Worm (Caenorhabditis elegans) whole organism, midembryonic: ENCODE data around the gene ZC506.1.

Experiments
- T22C8.4 ChIP-seq: fragments of 200-800 bp; sonication (Bioruptor generic); IDR thresholded peaks from 2 replicates; pipeline ENCODE4 v1.3.6; 2022; ENCODE audit warnings: missing genetic modification characterization, missing compliant biosample characterization
- flt-1 ChIP-seq: fragments of 200-800 bp; sonication (Bioruptor generic); IDR thresholded peaks from 2 replicates; pipeline ENCODE4 v1.3.6; 2022; ENCODE audit warnings: missing genetic modification characterization, missing compliant biosample characterization
- klf-2 ChIP-seq: fragments of 200-800 bp; sonication (Bioruptor generic); conservative IDR thresholded peaks from 2 replicates; pipeline ENCODE4 v1.3.6; 2022; ENCODE audit warnings: missing genetic modification reagents, missing genetic modification characterization, missing compliant biosample characterization
- ref-1 ChIP-seq: fragments of 200-800 bp; sonication (Bioruptor generic); conservative IDR thresholded peaks from 2 replicates; pipeline ENCODE4 v1.3.6; 2022; ENCODE audit warnings: missing genetic modification reagents, missing genetic modification characterization, missing compliant biosample characterization
- tab-1 ChIP-seq: fragments of 200-800 bp; sonication (Bioruptor generic); IDR thresholded peaks from 2 replicates; pipeline ENCODE4 v1.3.6; 2022; ENCODE audit warnings: missing genetic modification characterization, missing compliant biosample characterization

ce11 chrX:9941379-9941778 is 17.4 kb upstream of the ZC506.1 start:
- no peak for TF ChIP-seq flt-1
- TF ChIP-seq klf-2: no peak
- no peak for TF ChIP-seq T22C8.4 (GFP tag; lab: Robert Waterston, UW)
- TF ChIP-seq tab-1: no peak
- no peak for TF ChIP-seq ref-1 (GFP tag; lab: Robert Waterston, UW)
